Worm (Caenorhabditis elegans) whole organism, L1 larva: ENCODE measurements around the gene F28A12.10.

Experiments
- F16B12.6 ChIP-seq: fragments of 150-350 bp; optimal IDR thresholded peaks from 2 replicates; lab custom pipeline; 2014; ENCODE audit warnings: missing biosample characterization, missing genetic modification characterization
- Y116A8C.19 ChIP-seq: sonication (generic microtip); optimal IDR thresholded peaks from 2 replicates; lab custom pipeline; 2016; ENCODE audit warnings: missing compliant biosample characterization, missing genetic modification characterization, borderline replicate concordance
- aha-1 ChIP-seq: fragments of 150-350 bp; optimal IDR thresholded peaks from 2 replicates; lab custom pipeline; 2014; ENCODE audit warnings: missing biosample characterization, missing genetic modification characterization
- aly-2 ChIP-seq: fragments of 150-350 bp; optimal IDR thresholded peaks from 2 replicates; lab custom pipeline; 2014; ENCODE audit warnings: missing biosample characterization, missing genetic modification characterization
- ama-1 ChIP-seq: fragments of 150-350 bp; optimal IDR thresholded peaks from 2 replicates; lab custom pipeline; 2014
- blmp-1 ChIP-seq: fragments of 150-350 bp; optimal IDR thresholded peaks from 2 replicates; lab custom pipeline; 2014; ENCODE audit warnings: missing biosample characterization, missing genetic modification characterization
- ceh-63 ChIP-seq: fragments of 200-800 bp; sonication (Bioruptor generic); optimal IDR thresholded peaks from 2 replicates; lab custom pipeline; 2018; ENCODE audit warnings: mild to moderate bottlenecking, missing genetic modification characterization, missing compliant biosample characterization
- ceh-8 ChIP-seq: fragments of 200-800 bp; sonication (Bioruptor generic); optimal IDR thresholded peaks from 2 replicates; lab custom pipeline; 2018; ENCODE audit warnings: mild to moderate bottlenecking, missing genetic modification characterization, moderate library complexity, missing compliant biosample characterization
- ceh-82 ChIP-seq, 3 experiments: fragments of 150-350 bp in 1 of 3; sonication (generic microtip) in 2 of 3; optimal IDR thresholded peaks; 2 replicates each; lab custom pipeline; 2014 to 2017; ENCODE audit warnings: missing biosample characterization in 3 of 3, missing genetic modification characterization in 3 of 3
- ceh-88 ChIP-seq: fragments of 200-800 bp; sonication (Bioruptor generic); IDR thresholded peaks from 2 replicates; pipeline ENCODE4 v1.3.6; 2022; ENCODE audit warnings: missing genetic modification characterization, missing compliant biosample characterization
- ceh-90 ChIP-seq: sonication (generic microtip); optimal IDR thresholded peaks from 2 replicates; lab custom pipeline; 2016; ENCODE audit warnings: missing genetic modification characterization, missing compliant biosample characterization
- dpl-1 ChIP-seq, 3 experiments: fragments of 150-350 bp in 2 of 3; sonication (generic microtip) in 1 of 3; optimal IDR thresholded peaks; 2 replicates each; lab custom pipeline; 2014 to 2017; ENCODE audit warnings: missing biosample characterization in 3 of 3, missing genetic modification characterization in 3 of 3, missing genetic modification reagents in 3 of 3
- dsc-1 ChIP-seq: sonication (generic microtip); optimal IDR thresholded peaks from 2 replicates; lab custom pipeline; 2016; ENCODE audit warnings: mild to moderate bottlenecking, missing genetic modification characterization, missing compliant biosample characterization
- efl-1 ChIP-seq, 4 experiments: fragments of 150-350 bp; optimal IDR thresholded peaks in 3 of 4; peaks in 1 of 4; 1 replicate in 1 of 4; 2 replicates in 3 of 4; lab custom pipeline; 2014; ENCODE audit warnings: missing biosample characterization in 2 of 4, missing genetic modification characterization in 2 of 4, missing genetic modification reagents in 2 of 4
- efl-3 ChIP-seq: fragments of 200-800 bp; sonication (Bioruptor generic); optimal IDR thresholded peaks from 2 replicates; lab custom pipeline; 2018; ENCODE audit warnings: mild to moderate bottlenecking, missing genetic modification characterization, missing compliant biosample characterization
- egl-27 ChIP-seq, 2 experiments: fragments of 150-350 bp in 1 of 2; sonication (generic microtip); optimal IDR thresholded peaks; 3 replicates each; lab custom pipeline; 2017 to 2018; ENCODE audit warnings: missing biosample characterization in 2 of 2, missing genetic modification characterization in 2 of 2, missing genetic modification reagents in 2 of 2
- elt-2 ChIP-seq: sonication (generic microtip); optimal IDR thresholded peaks from 2 replicates; lab custom pipeline; 2016; ENCODE audit warnings: missing genetic modification characterization, mild to moderate bottlenecking, inconsistent platforms, missing compliant biosample characterization, missing genetic modification reagents
- elt-3 ChIP-seq, 6 experiments: fragments of 150-350 bp in 1 of 6; sonication (generic microtip); optimal IDR thresholded peaks; 2 replicates each; lab custom pipeline; 2017 to 2018; ENCODE audit warnings: missing biosample characterization in 6 of 6, missing genetic modification characterization in 6 of 6, inconsistent platforms in 1 of 6
- fkh-10 ChIP-seq: sonication (generic microtip); optimal IDR thresholded peaks from 2 replicates; lab custom pipeline; 2017; ENCODE audit warnings: missing biosample characterization, missing genetic modification reagents, missing genetic modification characterization
- fkh-4 ChIP-seq: sonication (generic microtip); optimal IDR thresholded peaks from 2 replicates; lab custom pipeline; 2016; ENCODE audit warnings: missing compliant biosample characterization, missing genetic modification characterization, borderline replicate concordance
- fkh-8 ChIP-seq: sonication (generic microtip); optimal IDR thresholded peaks from 2 replicates; lab custom pipeline; 2016; ENCODE audit warnings: mild to moderate bottlenecking, missing genetic modification characterization, missing compliant biosample characterization
- grh-1 ChIP-seq: fragments of 200-800 bp; sonication (Bioruptor generic); IDR thresholded peaks from 2 replicates; pipeline ENCODE4 v1.3.6; 2022; ENCODE audit warnings: missing genetic modification reagents, missing genetic modification characterization, missing compliant biosample characterization
- hlh-17 ChIP-seq: fragments of 200-800 bp; sonication (Bioruptor generic); optimal IDR thresholded peaks from 2 replicates; lab custom pipeline; 2018; ENCODE audit warnings: missing genetic modification characterization, mild to moderate bottlenecking, missing compliant biosample characterization, moderate library complexity, borderline replicate concordance
- hlh-4 ChIP-seq: sonication (generic microtip); optimal IDR thresholded peaks from 2 replicates; lab custom pipeline; 2016; ENCODE audit warnings: mild to moderate bottlenecking, missing genetic modification characterization, missing compliant biosample characterization
- hpl-2 ChIP-seq: fragments of 150-350 bp; optimal IDR thresholded peaks from 2 replicates; lab custom pipeline; 2014; ENCODE audit warnings: missing biosample characterization, missing genetic modification reagents, missing genetic modification characterization
- jun-1 ChIP-seq: fragments of 150-350 bp; optimal IDR thresholded peaks from 2 replicates; lab custom pipeline; 2014; ENCODE audit warnings: missing biosample characterization, missing genetic modification reagents, missing genetic modification characterization
- lin-14 ChIP-seq: fragments of 200-800 bp; sonication (Bioruptor generic); optimal IDR thresholded peaks from 2 replicates; lab custom pipeline; 2018; ENCODE audit warnings: mild to moderate bottlenecking, missing genetic modification characterization, moderate library complexity, missing compliant biosample characterization
- lin-15B ChIP-seq: fragments of 150-350 bp; sonication (generic microtip); optimal IDR thresholded peaks from 3 replicates; lab custom pipeline; 2014; ENCODE audit warnings: missing biosample characterization, missing genetic modification characterization
- lin-35 ChIP-seq, 2 experiments: fragments of 150-350 bp; optimal IDR thresholded peaks; 2 replicates each; lab custom pipeline; 2014; ENCODE audit warnings: missing biosample characterization in 2 of 2, missing genetic modification characterization in 2 of 2, missing genetic modification reagents in 2 of 2
- lsy-2 ChIP-seq, 2 experiments: fragments of 150-350 bp; optimal IDR thresholded peaks; 2 replicates each; lab custom pipeline; 2014; ENCODE audit warnings: missing biosample characterization in 2 of 2, missing genetic modification characterization in 2 of 2
- mab-9 ChIP-seq: fragments of 200-800 bp; sonication (Bioruptor generic); IDR thresholded peaks from 2 replicates; pipeline ENCODE4 v1.3.6; 2022; ENCODE audit warnings: missing genetic modification reagents, missing genetic modification characterization, missing compliant biosample characterization
- mdl-1 ChIP-seq, 2 experiments: fragments of 150-350 bp; optimal IDR thresholded peaks; 2 replicates each; lab custom pipeline; 2014 to 2017; ENCODE audit warnings: missing biosample characterization in 2 of 2, missing genetic modification characterization in 2 of 2, inconsistent platforms in 1 of 2
- mef-2 ChIP-seq: fragments of 150-350 bp; optimal IDR thresholded peaks from 2 replicates; lab custom pipeline; 2014; ENCODE audit warnings: missing biosample characterization, missing genetic modification characterization
- nhr-12 ChIP-seq: sonication (generic microtip); optimal IDR thresholded peaks from 2 replicates; lab custom pipeline; 2017; ENCODE audit warnings: missing biosample characterization, missing genetic modification characterization
- nhr-19 ChIP-seq: fragments of 200-800 bp; sonication (Bioruptor generic); conservative IDR thresholded peaks from 2 replicates; pipeline ENCODE4 v1.3.6; 2022; ENCODE audit warnings: missing genetic modification characterization, missing compliant biosample characterization
- nhr-20 ChIP-seq: sonication (generic microtip); optimal IDR thresholded peaks from 2 replicates; lab custom pipeline; 2016; ENCODE audit warnings: mild to moderate bottlenecking, missing genetic modification characterization, missing compliant biosample characterization
- nhr-28 ChIP-seq: fragments of 150-350 bp; optimal IDR thresholded peaks from 2 replicates; lab custom pipeline; 2014; ENCODE audit warnings: missing biosample characterization, missing genetic modification characterization
- nhr-47 ChIP-seq: sonication (generic microtip); optimal IDR thresholded peaks from 2 replicates; lab custom pipeline; 2016; ENCODE audit warnings: mild to moderate bottlenecking, missing genetic modification characterization, moderate library complexity, missing compliant biosample characterization
- nhr-77 ChIP-seq: fragments of 150-350 bp; optimal IDR thresholded peaks from 2 replicates; lab custom pipeline; 2014; ENCODE audit warnings: missing biosample characterization, missing genetic modification characterization
- nhr-84 ChIP-seq: sonication (generic microtip); optimal IDR thresholded peaks from 2 replicates; lab custom pipeline; 2017; ENCODE audit warnings: missing biosample characterization, missing genetic modification characterization
- nhr-85 ChIP-seq: sonication (generic microtip); peaks from one replicate; lab custom pipeline; 2016; ENCODE audit warnings: missing genetic modification characterization, inconsistent platforms, missing compliant biosample characterization
- nhr-90 ChIP-seq: sonication (generic microtip); optimal IDR thresholded peaks from 2 replicates; lab custom pipeline; 2016; ENCODE audit warnings: mild to moderate bottlenecking, missing genetic modification characterization, missing compliant biosample characterization; ENCODE audit not compliant: poor library complexity
- pax-3 ChIP-seq: fragments of 200-800 bp; sonication (Bioruptor generic); optimal IDR thresholded peaks from 2 replicates; lab custom pipeline; 2018; ENCODE audit warnings: mild to moderate bottlenecking, missing genetic modification characterization, moderate library complexity, missing compliant biosample characterization
- rnt-1 ChIP-seq: sonication (generic microtip); optimal IDR thresholded peaks from 2 replicates; lab custom pipeline; 2016; ENCODE audit warnings: mild to moderate bottlenecking, missing genetic modification characterization, moderate library complexity, missing compliant biosample characterization
- skn-1 ChIP-seq: fragments of 150-350 bp; optimal IDR thresholded peaks from 2 replicates; lab custom pipeline; 2014; ENCODE audit warnings: missing biosample characterization, missing genetic modification characterization
- tlp-1 ChIP-seq: fragments of 150-350 bp; optimal IDR thresholded peaks from 2 replicates; lab custom pipeline; 2014; ENCODE audit warnings: missing biosample characterization, missing genetic modification characterization
- unc-30 ChIP-seq: sonication (generic microtip); optimal IDR thresholded peaks from 2 replicates; lab custom pipeline; 2017; ENCODE audit warnings: missing biosample characterization, missing genetic modification characterization
- unc-62 ChIP-seq: fragments of 150-350 bp; optimal IDR thresholded peaks from 2 replicates; lab custom pipeline; 2014; ENCODE audit warnings: missing biosample characterization, missing genetic modification reagents, missing genetic modification characterization
- xbp-1 ChIP-seq: sonication (generic microtip); optimal IDR thresholded peaks from 2 replicates; lab custom pipeline; 2016; ENCODE audit warnings: missing genetic modification characterization, missing compliant biosample characterization
- zag-1 ChIP-seq: fragments of 150-350 bp; optimal IDR thresholded peaks from 2 replicates; lab custom pipeline; 2014; ENCODE audit warnings: missing biosample characterization, missing genetic modification characterization
- zip-4 ChIP-seq: fragments of 200-800 bp; sonication (Bioruptor generic); optimal IDR thresholded peaks from 2 replicates; lab custom pipeline; 2018; ENCODE audit warnings: mild to moderate bottlenecking, missing genetic modification characterization, moderate library complexity, missing compliant biosample characterization
- ztf-11 ChIP-seq, 2 experiments: sonication (generic microtip); optimal IDR thresholded peaks; 2 replicates each; lab custom pipeline; 2016 to 2017; ENCODE audit warnings: missing genetic modification characterization in 2 of 2, missing biosample characterization in 1 of 2, missing compliant biosample characterization in 1 of 2

The F28A12.10 gene

ce11 chrV:8631277-8631765, 6.2 kb downstream of the F28A12.10 start, which contains the start of gene atg-18 (continued):
- TF ChIP-seq ceh-82 (tag; optimal IDR thresholded peaks at IDR 0.05; lab: Kevin White, UChicago) = peak; percentile 36 to 74 (median 45)
- peak in 1 of 2 experiments; percentile 29 for TF ChIP-seq ztf-11 (tag; optimal IDR thresholded peaks at IDR 0.05; lab: Kevin White, UChicago)
- TF ChIP-seq xbp-1 = peak; percentile 70
- TF ChIP-seq lsy-2 (tag; optimal IDR thresholded peaks at IDR 0.05; lab: Kevin White, UChicago) = peak; percentile 69 to 74
- no peak for TF ChIP-seq zip-4 (GFP tag; lab: Kevin White, UChicago)
- TF ChIP-seq tlp-1 (tag; lab: Kevin White, UChicago) = no peak
- no peak for TF ChIP-seq ceh-88 (GFP tag; lab: Robert Waterston, UW)
- no peak for TF ChIP-seq unc-62
- TF ChIP-seq nhr-12 (tag; lab: Kevin White, UChicago) = no peak
- TF ChIP-seq fkh-10 (GFP tag; lab: Kevin White, UChicago) = no peak
- peak; percentile 19 for TF ChIP-seq aha-1
- TF ChIP-seq F16B12.6 = peak; percentile 23
- no peak for TF ChIP-seq egl-27 (tag; optimal IDR thresholded peaks at IDR 0.05; lab: Kevin White, UChicago)
- TF ChIP-seq mef-2 (tag; lab: Kevin White, UChicago) = peak; percentile 4
- no peak for TF ChIP-seq Y116A8C.19
- TF ChIP-seq hpl-2 (GFP tag; lab: Kevin White, UChicago) = peak; percentile 63
- peak; percentile 93 for TF ChIP-seq nhr-85 (tag; lab: Kevin White, UChicago)
- peak; percentile 51 to 79 for TF ChIP-seq lin-35 (GFP tag; optimal IDR thresholded peaks at IDR 0.05; lab: Kevin White, UChicago)
- no peak for TF ChIP-seq pax-3 (tag; lab: Kevin White, UChicago)
- no peak for TF ChIP-seq nhr-77
- TF ChIP-seq lin-15B (tag; lab: Kevin White, UChicago) = peak; percentile 28
- TF ChIP-seq nhr-20 = peak; percentile 84
- no peak for TF ChIP-seq mab-9 (GFP tag; lab: Robert Waterston, UW)
- TF ChIP-seq nhr-28 (tag; lab: Kevin White, UChicago) = no peak
- TF ChIP-seq grh-1 (GFP tag; lab: Robert Waterston, UW) = peak; percentile 59
- TF ChIP-seq ama-1 = no peak
- peak; percentile 76 for TF ChIP-seq blmp-1 (tag; lab: Kevin White, UChicago)
- TF ChIP-seq ceh-90 (tag; lab: Kevin White, UChicago) = no peak
- TF ChIP-seq elt-3 (tag; optimal IDR thresholded peaks at IDR 0.05; lab: Kevin White, UChicago) = peak in 1 of 6 experiments; percentile 54
- no peak for TF ChIP-seq ceh-63 (GFP tag; lab: Kevin White, UChicago)
- TF ChIP-seq fkh-4 = no peak
- no peak for TF ChIP-seq hlh-4
- peak; percentile 52 for TF ChIP-seq elt-2 (tag; lab: Kevin White, UChicago)
- TF ChIP-seq nhr-84 = no peak
- TF ChIP-seq ceh-8 = no peak
- peak; percentile 83 for TF ChIP-seq skn-1 (tag; lab: Kevin White, UChicago)
- TF ChIP-seq dpl-1 (GFP tag; optimal IDR thresholded peaks at IDR 0.05; lab: Kevin White, UChicago) = peak; percentile 45 to 63 (median 56)
- TF ChIP-seq unc-30 = no peak
- peak; percentile 46 for TF ChIP-seq fkh-8 (tag; lab: Kevin White, UChicago)
- peak; percentile 59 to 60 for TF ChIP-seq efl-1 (optimal IDR thresholded peaks at IDR 0.05; lab: Kevin White, UChicago)
- peak; percentile 44 to 96 for TF ChIP-seq efl-1 (GFP tag; optimal IDR thresholded peaks at IDR 0.05 in 1 of 2; lab: Kevin White, UChicago)
- peak; percentile 87 for TF ChIP-seq lin-14 (GFP tag; lab: Kevin White, UChicago)
- TF ChIP-seq jun-1 (tag; lab: Kevin White, UChicago) = no peak
- no peak for TF ChIP-seq zag-1 (tag; lab: Kevin White, UChicago)
- TF ChIP-seq nhr-19 (GFP tag; lab: Robert Waterston, UW) = peak; percentile 76
- peak; percentile 57 for TF ChIP-seq dsc-1 (tag; lab: Kevin White, UChicago)
- peak in 1 of 2 experiments; percentile 70 for TF ChIP-seq mdl-1 (tag; optimal IDR thresholded peaks at IDR 0.05; lab: Kevin White, UChicago)
- TF ChIP-seq aly-2 = no peak
- TF ChIP-seq rnt-1 (tag; lab: Kevin White, UChicago) = peak; percentile 85
- TF ChIP-seq efl-3 (GFP tag; lab: Kevin White, UChicago) = no peak
- peak; percentile 74 for TF ChIP-seq nhr-90 (tag; lab: Kevin White, UChicago)
- TF ChIP-seq nhr-47 (tag; lab: Kevin White, UChicago) = peak; percentile 79
- TF ChIP-seq hlh-17 = no peak
